Worm (Caenorhabditis elegans) whole organism, young adult: ENCODE results near the gene mnat-1.

Source experiments
- B0261.1 ChIP-seq: sonication (generic microtip); optimal IDR thresholded peaks from 2 replicates; lab custom pipeline; 2016; ENCODE audit warnings: mild to moderate bottlenecking, missing genetic modification characterization, moderate library complexity, missing compliant biosample characterization
- B0336.3 ChIP-seq: fragments of 200-800 bp; sonication (Bioruptor generic); IDR thresholded peaks from 2 replicates; pipeline ENCODE4 v1.3.6; 2022; ENCODE audit warnings: missing genetic modification characterization, missing compliant biosample characterization
- T07F8.4 ChIP-seq: sonication (generic microtip); optimal IDR thresholded peaks from 2 replicates; lab custom pipeline; 2016; ENCODE audit warnings: mild to moderate bottlenecking, missing genetic modification characterization, moderate library complexity, missing compliant biosample characterization
- dpff-1 ChIP-seq: sonication (generic microtip); optimal IDR thresholded peaks from 2 replicates; lab custom pipeline; 2017; ENCODE audit warnings: mild to moderate bottlenecking, missing genetic modification characterization, missing compliant biosample characterization
- ets-4 ChIP-seq: fragments of 200-800 bp; sonication (Bioruptor generic); optimal IDR thresholded peaks from 2 replicates; lab custom pipeline; 2018; ENCODE audit warnings: mild to moderate bottlenecking, missing genetic modification characterization, missing compliant biosample characterization
- lin-35 ChIP-seq, 3 experiments: fragments of 150-350 bp in 2 of 3; sonication (generic microtip) in 1 of 3; optimal IDR thresholded peaks; 2 replicates each; lab custom pipeline; 2014 to 2018; ENCODE audit warnings: missing biosample characterization in 3 of 3, missing genetic modification characterization in 3 of 3, missing genetic modification reagents in 3 of 3
- mes-4 ChIP-seq: sonication (generic microtip); optimal IDR thresholded peaks from 2 replicates; lab custom pipeline; 2016; ENCODE audit warnings: missing genotype, missing genetic modification characterization, missing compliant biosample characterization
- nhr-90 ChIP-seq: sonication (generic microtip); optimal IDR thresholded peaks from 2 replicates; lab custom pipeline; 2016; ENCODE audit warnings: missing genotype, mild to moderate bottlenecking, missing genetic modification characterization, missing compliant biosample characterization
- sea-2 ChIP-seq: fragments of 200-800 bp; sonication (Bioruptor generic); IDR thresholded peaks from 2 replicates; pipeline ENCODE4 v1.3.6; 2022; ENCODE audit warnings: missing genetic modification characterization, missing compliant biosample characterization
- snpc-4 ChIP-seq, 5 experiments: fragments of 150-350 bp in 1 of 5; sonication (generic microtip) in 4 of 5; optimal IDR thresholded peaks; 2 replicates each; lab custom pipeline; 2014 to 2018; ENCODE audit warnings: missing genetic modification characterization in 5 of 5, missing biosample characterization in 3 of 5, antibody characterized with exemption in 2 of 5, mild to moderate bottlenecking in 2 of 5, missing compliant biosample characterization in 2 of 5, missing genotype in 2 of 5, moderate library complexity in 2 of 5, missing genetic modification reagents in 1 of 5

- TF ChIP-seq B0261.1 (no peak), snpc-4 (GFP tag; optimal IDR thresholded peaks at IDR 0.05; lab: Kevin White, UChicago) (no peak), snpc-4 (tag; optimal IDR thresholded peaks at IDR 0.05; lab: Kevin White, UChicago) (no peak), mes-4 (tag; lab: Kevin White, UChicago) (no peak), nhr-90 (tag; lab: Kevin White, UChicago) (no peak), ets-4 (GFP tag; lab: Kevin White, UChicago) (no peak), T07F8.4 (tag; lab: Kevin White, UChicago) (no peak), sea-2 (GFP tag; lab: Robert Waterston, UW) (no peak), dpff-1 (tag; lab: Kevin White, UChicago) (no peak), lin-35 (GFP tag; optimal IDR thresholded peaks at IDR 0.05; lab: Kevin White, UChicago) (no peak), B0336.3 (GFP tag; lab: Robert Waterston, UW) (no peak)
Measured at ce11 chrII:2473270-2473669, 5.2 kb downstream of the mnat-1 start, which contains the start of gene tsr-1.
